Worm (Caenorhabditis elegans): ENCODE data around the gene F41G3.19.

ce11 chrII:6791891-6792290, 40.0 kb upstream of the F41G3.19 start, which contains the start of gene T13C2.2:
- TF ChIP-seq ets-7 (tag; optimal IDR thresholded peaks at IDR 0.05) = no peak
- no peak for TF ChIP-seq ama-1 (optimal IDR thresholded peaks at IDR 0.05)
- TF ChIP-seq pes-1 (GFP tag; IDR thresholded peaks at IDR 0.05) = no peak
- no peak for TF ChIP-seq F13C5.2 (tag; optimal IDR thresholded peaks at IDR 0.05)
- TF ChIP-seq aly-1 (tag; optimal IDR thresholded peaks at IDR 0.05) = no peak
- no peak for TF ChIP-seq hmbx-1 (tag; optimal IDR thresholded peaks at IDR 0.05)
- no peak for TF ChIP-seq ceh-36 (tag; optimal IDR thresholded peaks at IDR 0.05)
- TF ChIP-seq hmg-4 (GFP tag; optimal IDR thresholded peaks at IDR 0.05) = no peak
- no peak for TF ChIP-seq ceh-13 (GFP tag; optimal IDR thresholded peaks at IDR 0.05)
- TF ChIP-seq sea-1 (GFP tag; conservative IDR thresholded peaks at IDR 0.05) = no peak
- no peak for TF ChIP-seq tra-4 (tag; optimal IDR thresholded peaks at IDR 0.05)
- TF ChIP-seq tbx-11 (GFP tag; IDR thresholded peaks at IDR 0.05) = no peak
- no peak for TF ChIP-seq flt-1 (GFP tag; IDR thresholded peaks at IDR 0.05)
- TF ChIP-seq hnd-1 (tag; optimal IDR thresholded peaks at IDR 0.05) = no peak
